Worm (Caenorhabditis elegans): ENCODE results near the gene cor-1.

- no peak for TF ChIP-seq tbx-9 (tag; optimal IDR thresholded peaks at IDR 0.05; ENCODE audit: borderline replicate concordance)
- TF ChIP-seq lin-26 (GFP tag; IDR thresholded peaks at IDR 0.05), result no peak
- TF ChIP-seq F55B11.4 (tag; optimal IDR thresholded peaks at IDR 0.05; ENCODE audit: borderline replicate concordance, insufficient read depth), result no peak
- no peak for TF ChIP-seq fkh-3 (tag; optimal IDR thresholded peaks at IDR 0.05)
- TF ChIP-seq mel-28 (tag; optimal IDR thresholded peaks at IDR 0.05; ENCODE audit: borderline replicate concordance), result no peak
- no peak for TF ChIP-seq nhr-27 (tag; optimal IDR thresholded peaks at IDR 0.05)
- TF ChIP-seq F52B5.7 (tag; optimal IDR thresholded peaks at IDR 0.05), result no peak
- TF ChIP-seq unc-62 (GFP tag; optimal IDR thresholded peaks at IDR 0.05), result no peak
- no peak for TF ChIP-seq egl-44 (GFP tag; IDR thresholded peaks at IDR 0.05)
Measured at ce11 chrIII:10215882-10216281, 33.0 kb upstream of the cor-1 start.
